Worm (Caenorhabditis elegans) whole organism, L4 larva: Measurements from ENCODE around the gene F14B8.6.

Experiments
- F37D6.2 ChIP-seq: sonication (generic microtip); optimal IDR thresholded peaks from 2 replicates; lab custom pipeline; 2016; ENCODE audit warnings: mild to moderate bottlenecking, missing genetic modification characterization, missing compliant biosample characterization
- R02D3.7 ChIP-seq: fragments of 150-350 bp; sonication (generic microtip); optimal IDR thresholded peaks from 3 replicates; lab custom pipeline; 2014; ENCODE audit warnings: missing biosample characterization, missing genetic modification characterization
- Y105C5A.15 ChIP-seq: fragments of 200-800 bp; sonication (Bioruptor generic); IDR thresholded peaks from 2 replicates; pipeline ENCODE4 v1.3.6; 2022; ENCODE audit warnings: missing genetic modification characterization, missing compliant biosample characterization
- Y48G9A.11 ChIP-seq: fragments of 200-800 bp; sonication (Bioruptor generic); IDR thresholded peaks from 2 replicates; pipeline ENCODE4 v1.3.6; 2022; ENCODE audit warnings: missing genetic modification reagents, missing genetic modification characterization, missing compliant biosample characterization
- Y75B8A.6 ChIP-seq: fragments of 200-800 bp; sonication (Bioruptor generic); IDR thresholded peaks from 2 replicates; pipeline ENCODE4 v1.3.6; 2022; ENCODE audit warnings: missing genetic modification reagents, missing genetic modification characterization, missing compliant biosample characterization
- aha-1 ChIP-seq: fragments of 150-350 bp; peaks from one replicate; lab custom pipeline; 2014; ENCODE audit warnings: missing biosample characterization, missing genetic modification characterization
- arid-1 ChIP-seq: fragments of 200-800 bp; sonication (Bioruptor generic); conservative IDR thresholded peaks from 2 replicates; pipeline ENCODE4 v1.3.6; 2022; ENCODE audit warnings: missing genetic modification reagents, missing genetic modification characterization, missing compliant biosample characterization
- attf-4 ChIP-seq: sonication (generic microtip); optimal IDR thresholded peaks from 3 replicates; lab custom pipeline; 2017; ENCODE audit warnings: missing biosample characterization, missing genetic modification characterization
- ceh-20 ChIP-seq: fragments of 200-800 bp; sonication (Bioruptor generic); IDR thresholded peaks from 2 replicates; pipeline ENCODE4 v1.3.6; 2022; ENCODE audit warnings: missing genetic modification reagents, missing genetic modification characterization, missing compliant biosample characterization
- daf-12 ChIP-seq: fragments of 150-350 bp; optimal IDR thresholded peaks from 2 replicates; lab custom pipeline; 2014; ENCODE audit warnings: missing biosample characterization, missing genetic modification reagents, missing genetic modification characterization
- daf-8 ChIP-seq: fragments of 200-800 bp; sonication (Bioruptor generic); IDR thresholded peaks from 2 replicates; pipeline ENCODE4 v1.3.6; 2022; ENCODE audit warnings: missing genetic modification characterization, missing compliant biosample characterization
- dpl-1 ChIP-seq: fragments of 150-350 bp; optimal IDR thresholded peaks from 2 replicates; lab custom pipeline; 2014; ENCODE audit warnings: missing biosample characterization, missing genetic modification reagents, missing genetic modification characterization
- duxl-1 ChIP-seq: sonication (generic microtip); optimal IDR thresholded peaks from 2 replicates; lab custom pipeline; 2016; ENCODE audit warnings: mild to moderate bottlenecking, missing genetic modification characterization, moderate library complexity, missing compliant biosample characterization; ENCODE audit not compliant: poor library complexity
- dve-1 ChIP-seq: sonication (generic microtip); optimal IDR thresholded peaks from 2 replicates; lab custom pipeline; 2017; ENCODE audit warnings: antibody characterized with exemption, mild to moderate bottlenecking, missing genetic modification characterization, missing compliant biosample characterization; ENCODE audit not compliant: insufficient read depth
- fkh-10 ChIP-seq: fragments of 150-350 bp; optimal IDR thresholded peaks from 2 replicates; lab custom pipeline; 2014; ENCODE audit warnings: missing biosample characterization, missing genetic modification reagents, missing genetic modification characterization
- hlh-30 ChIP-seq: sonication (generic microtip); optimal IDR thresholded peaks from 2 replicates; lab custom pipeline; 2017; ENCODE audit warnings: antibody characterized with exemption, mild to moderate bottlenecking, missing genetic modification characterization, missing compliant biosample characterization; ENCODE audit not compliant: insufficient read depth
- lim-7 ChIP-seq: fragments of 200-800 bp; sonication (Bioruptor generic); IDR thresholded peaks from 2 replicates; pipeline ENCODE4 v1.3.6; 2022; ENCODE audit warnings: missing genetic modification characterization, missing compliant biosample characterization
- lin-38 ChIP-seq: fragments of 200-800 bp; sonication (Bioruptor generic); IDR thresholded peaks from 2 replicates; pipeline ENCODE4 v1.3.6; 2022; ENCODE audit warnings: missing genetic modification reagents, missing genetic modification characterization, missing compliant biosample characterization
- lir-3 ChIP-seq: sonication (generic microtip); optimal IDR thresholded peaks from 2 replicates; lab custom pipeline; 2016; ENCODE audit warnings: mild to moderate bottlenecking, missing genetic modification characterization, missing compliant biosample characterization
- lsy-2 ChIP-seq, 2 experiments: fragments of 150-350 bp in 1 of 2; sonication (generic microtip) in 1 of 2; optimal IDR thresholded peaks; 2 replicates each; lab custom pipeline; 2014 to 2017; ENCODE audit warnings: missing biosample characterization in 2 of 2, missing genetic modification characterization in 2 of 2
- madf-9 ChIP-seq: fragments of 200-800 bp; sonication (Bioruptor generic); conservative IDR thresholded peaks from 2 replicates; pipeline ENCODE4 v1.3.6; 2022; ENCODE audit warnings: missing genetic modification reagents, missing genetic modification characterization, missing compliant biosample characterization
- mdl-1 ChIP-seq, 2 experiments: fragments of 150-350 bp in 1 of 2; sonication (generic microtip) in 1 of 2; optimal IDR thresholded peaks; 2 replicates each; lab custom pipeline; 2014 to 2017; ENCODE audit warnings: missing biosample characterization in 2 of 2, missing genetic modification characterization in 2 of 2
- mdt-29 ChIP-seq: fragments of 200-800 bp; sonication (Bioruptor generic); IDR thresholded peaks from 2 replicates; pipeline ENCODE4 v1.3.6; 2022; ENCODE audit warnings: missing genetic modification reagents, missing genetic modification characterization, missing compliant biosample characterization
- mxl-2 ChIP-seq: fragments of 200-800 bp; sonication (Bioruptor generic); conservative IDR thresholded peaks from 2 replicates; pipeline ENCODE4 v1.3.6; 2022; ENCODE audit warnings: missing genetic modification reagents, missing genetic modification characterization, missing compliant biosample characterization
- nhr-10 ChIP-seq: fragments of 150-350 bp; optimal IDR thresholded peaks from 2 replicates; lab custom pipeline; 2014; ENCODE audit warnings: missing biosample characterization, missing genetic modification characterization
- nhr-237 ChIP-seq: sonication (generic microtip); optimal IDR thresholded peaks from 2 replicates; lab custom pipeline; 2017; ENCODE audit warnings: missing biosample characterization, missing genetic modification characterization
- nhr-42 ChIP-seq: fragments of 200-800 bp; sonication (Bioruptor generic); IDR thresholded peaks from 2 replicates; pipeline ENCODE4 v1.3.6; 2022; ENCODE audit warnings: missing genetic modification characterization, missing compliant biosample characterization
- nhr-48 ChIP-seq: sonication (generic microtip); optimal IDR thresholded peaks from 2 replicates; lab custom pipeline; 2016; ENCODE audit warnings: mild to moderate bottlenecking, missing genetic modification characterization, missing compliant biosample characterization
- nhr-6 ChIP-seq: fragments of 150-350 bp; optimal IDR thresholded peaks from 2 replicates; lab custom pipeline; 2014; ENCODE audit warnings: missing biosample characterization, missing genetic modification characterization
- nhr-76 ChIP-seq: fragments of 150-350 bp; optimal IDR thresholded peaks from 2 replicates; lab custom pipeline; 2014; ENCODE audit warnings: missing biosample characterization, missing genetic modification characterization
- saeg-2 ChIP-seq: fragments of 200-800 bp; sonication (Bioruptor generic); IDR thresholded peaks from 2 replicates; pipeline ENCODE4 v1.3.6; 2022; ENCODE audit warnings: missing genetic modification reagents, missing genetic modification characterization, missing compliant biosample characterization
- set-16 ChIP-seq: fragments of 200-800 bp; sonication (Bioruptor generic); IDR thresholded peaks from 2 replicates; pipeline ENCODE4 v1.3.6; 2022; ENCODE audit warnings: missing genetic modification reagents, missing genetic modification characterization, missing compliant biosample characterization
- spr-1 ChIP-seq: sonication (generic microtip); optimal IDR thresholded peaks from 2 replicates; lab custom pipeline; 2016; ENCODE audit warnings: mild to moderate bottlenecking, missing genetic modification characterization, missing compliant biosample characterization
- tag-97 ChIP-seq: fragments of 200-800 bp; sonication (Bioruptor generic); IDR thresholded peaks from 2 replicates; pipeline ENCODE4 v1.3.6; 2022; ENCODE audit warnings: missing genetic modification characterization, missing compliant biosample characterization
- unc-130 ChIP-seq: sonication (generic microtip); optimal IDR thresholded peaks from 2 replicates; lab custom pipeline; 2016; ENCODE audit warnings: missing genetic modification reagents, missing genetic modification characterization, missing compliant biosample characterization
- unc-39 ChIP-seq: sonication (generic microtip); optimal IDR thresholded peaks from 2 replicates; lab custom pipeline; 2017; ENCODE audit warnings: missing biosample characterization, missing genetic modification characterization
- unc-62 ChIP-seq, 3 experiments: fragments of 150-350 bp in 1 of 3; sonication (generic microtip); optimal IDR thresholded peaks in 2 of 3; peaks in 1 of 3; 1 replicate in 1 of 3; 2 replicates in 2 of 3; lab custom pipeline; 2014 to 2017; ENCODE audit warnings: missing biosample characterization in 3 of 3, missing genetic modification characterization in 3 of 3, missing genetic modification reagents in 3 of 3, missing genotype in 1 of 3
- zip-11 ChIP-seq: fragments of 200-800 bp; sonication (Bioruptor generic); IDR thresholded peaks from 2 replicates; pipeline ENCODE4 v1.3.6; 2022; ENCODE audit warnings: missing genetic modification characterization, missing compliant biosample characterization
- zip-2 ChIP-seq: fragments of 150-350 bp; optimal IDR thresholded peaks from 2 replicates; lab custom pipeline; 2014; ENCODE audit warnings: missing biosample characterization, missing genetic modification characterization

F14B8.6 gene

ce11 chrX:6968553-6968952 is 36.3 kb upstream of the F14B8.6 start:
- TF ChIP-seq Y75B8A.6 (GFP tag; lab: Robert Waterston, UW) (no peak), daf-8 (GFP tag; lab: Robert Waterston, UW) (no peak), ceh-20 (GFP tag; lab: Robert Waterston, UW) (no peak), saeg-2 (no peak), hlh-30 (no peak), fkh-10 (no peak), mxl-2 (GFP tag; lab: Robert Waterston, UW) (no peak), tag-97 (GFP tag; lab: Robert Waterston, UW) (no peak), dpl-1 (GFP tag; lab: Kevin White, UChicago) (no peak), Y105C5A.15 (GFP tag; lab: Robert Waterston, UW) (no peak), lim-7 (GFP tag; lab: Robert Waterston, UW) (no peak), set-16 (no peak), F37D6.2 (tag; lab: Kevin White, UChicago) (no peak), lir-3 (no peak)

- TF ChIP-seq aha-1 (no peak), Y48G9A.11 (GFP tag; lab: Robert Waterston, UW) (no peak), arid-1 (no peak), madf-9 (GFP tag; lab: Robert Waterston, UW) (no peak), nhr-76 (tag; lab: Kevin White, UChicago) (no peak), zip-2 (tag; lab: Kevin White, UChicago) (no peak), duxl-1 (tag; lab: Kevin White, UChicago) (no peak), nhr-6 (tag; lab: Kevin White, UChicago) (no peak), unc-39 (tag; lab: Kevin White, UChicago) (no peak), mxl-2 (GFP tag; lab: Robert Waterston, UW) (no peak), lsy-2 (tag; optimal IDR thresholded peaks at IDR 0.05; lab: Kevin White, UChicago) (no peak), tag-97 (GFP tag; lab: Robert Waterston, UW) (no peak), nhr-42 (no peak), mdl-1 (tag; optimal IDR thresholded peaks at IDR 0.05; lab: Kevin White, UChicago) (no peak), nhr-237 (tag; lab: Kevin White, UChicago) (no peak), dve-1 (no peak), spr-1 (tag; lab: Kevin White, UChicago) (no peak), attf-4 (tag; lab: Kevin White, UChicago) (no peak), unc-130 (no peak), daf-12 (no peak)
Measured at ce11 chrX:6967057-6967456, 34.8 kb upstream of the F14B8.6 start, which contains the start of gene F01E11.3. Gene F01E11.3, plus strand, starts transcription at chrX:6967357.

- TF ChIP-seq R02D3.7 (tag; lab: Kevin White, UChicago) (no peak), zip-11 (no peak), nhr-10 (tag; lab: Kevin White, UChicago) (no peak), mdt-29 (GFP tag; lab: Robert Waterston, UW) (no peak), lin-38 (GFP tag; lab: Robert Waterston, UW) (no peak), hlh-30 (no peak), unc-62 (GFP tag; optimal IDR thresholded peaks at IDR 0.05 in 1 of 2; lab: Kevin White, UChicago) (peak in 1 of 2 experiments; percentile 56), unc-62 (tag; optimal IDR thresholded peaks at IDR 0.05; lab: Kevin White, UChicago) (no peak), nhr-48 (no peak)
- TF ChIP-seq, all 104 proteins: peak for 1
Measured at ce11 chrX:6963842-6964241, 31.6 kb upstream of the F14B8.6 start.
